Worm (Caenorhabditis elegans): Measurements from ENCODE around the gene fbxa-128.

The fbxa-128 gene

ce11 chrIII:11142908-11143307, 4.0 kb upstream of the fbxa-128 start:
- TF ChIP-seq egrh-3 (GFP tag; IDR thresholded peaks at IDR 0.05) (peak; percentile 75; the same call in 1 of the 2 replicates), zfh-2 (GFP tag; conservative IDR thresholded peaks at IDR 0.05) (peak; percentile 77), athp-1 (tag; optimal IDR thresholded peaks at IDR 0.05) (no peak)

ce11 chrIII:11141791-11142490, 3.0 kb upstream of the fbxa-128 start, which contains the start of the genes Y47D3A.1 and pola-1:
Gene Y47D3A.1 (minus strand): TSS chrIII:11141841.
Gene pola-1 (plus strand): TSS chrIII:11142448.
- peak; percentile 26 for TF ChIP-seq pha-4 (tag; optimal IDR thresholded peaks at IDR 0.05)
- TF ChIP-seq F49E8.2 (tag; optimal IDR thresholded peaks at IDR 0.05; ENCODE audit: insufficient read depth), result peak; percentile 49
- TF ChIP-seq hrde-1 (tag; optimal IDR thresholded peaks at IDR 0.05; ENCODE audit: borderline replicate concordance), result no peak
- peak; percentile 76 for TF ChIP-seq F23B12.7 (tag; optimal IDR thresholded peaks at IDR 0.05; ENCODE audit: insufficient read depth)
- peak; percentile 26 for TF ChIP-seq nhr-80 (tag; optimal IDR thresholded peaks at IDR 0.05)
- TF ChIP-seq nhr-120 (GFP tag; IDR thresholded peaks at IDR 0.05), result no peak
- TF ChIP-seq B0019.2 (GFP tag; conservative IDR thresholded peaks at IDR 0.05), result 0 out of 2 replicates have a peak, but pooled peaks have one; percentile 28
- TF ChIP-seq K12H6.12 (tag; optimal IDR thresholded peaks at IDR 0.05), result peak; percentile 43
- no peak for TF ChIP-seq ama-1 (optimal IDR thresholded peaks at IDR 0.05)
- no peak for TF ChIP-seq ama-1 (GFP tag; optimal IDR thresholded peaks at IDR 0.05)
- peak; percentile 63; the same call in 1 of the 2 replicates for TF ChIP-seq bed-2 (GFP tag; IDR thresholded peaks at IDR 0.05)
- 0 out of 2 replicates have a peak, but pooled peaks have one; percentile 40 for TF ChIP-seq madf-3 (GFP tag; IDR thresholded peaks at IDR 0.05)
- TF ChIP-seq ztf-18 (tag; optimal IDR thresholded peaks at IDR 0.05), result peak; percentile 38
- TF ChIP-seq him-1 (tag; optimal IDR thresholded peaks at IDR 0.05), result peak; percentile 46
- peak; percentile 95 for TF ChIP-seq efl-1 (GFP tag; optimal IDR thresholded peaks at IDR 0.05)
- TF ChIP-seq tbp1 (GFP tag; optimal IDR thresholded peaks at IDR 0.05), result peak; percentile 52
- TF ChIP-seq attf-5 (GFP tag; optimal IDR thresholded peaks at IDR 0.05), result peak; percentile 81
- TF ChIP-seq ztf-25 (GFP tag; IDR thresholded peaks at IDR 0.05), result 0 out of 2 replicates have a peak, but pooled peaks have one; percentile 7
- peak; percentile 94 for TF ChIP-seq mcd-1 (GFP tag; IDR thresholded peaks at IDR 0.05)
- peak; percentile 89 for TF ChIP-seq lin-54 (GFP tag; optimal IDR thresholded peaks at IDR 0.05)
- TF ChIP-seq Y53F4B.3 (GFP tag; IDR thresholded peaks at IDR 0.05), result 0 out of 2 replicates have a peak, but pooled peaks have one; percentile 19
- peak; percentile 57; the same call in 1 of the 2 replicates for TF ChIP-seq hmg-1.2 (GFP tag; IDR thresholded peaks at IDR 0.05)
- no peak for TF ChIP-seq xnd-1 (tag; optimal IDR thresholded peaks at IDR 0.05)
- TF ChIP-seq athp-1 (tag; optimal IDR thresholded peaks at IDR 0.05), result peak; percentile 10
- peak; percentile 76 for TF ChIP-seq ceh-91 (GFP tag; IDR thresholded peaks at IDR 0.05)
- no peak for TF ChIP-seq ztf-6 (GFP tag; IDR thresholded peaks at IDR 0.05)
- peak; percentile 56 for TF ChIP-seq egrh-3 (GFP tag; IDR thresholded peaks at IDR 0.05)
- TF ChIP-seq B0261.1 (tag; optimal IDR thresholded peaks at IDR 0.05), result no peak
- peak; percentile 84 for TF ChIP-seq ceh-27 (GFP tag; optimal IDR thresholded peaks at IDR 0.05)
- no peak for TF ChIP-seq snpc-4 (GFP tag; optimal IDR thresholded peaks at IDR 0.05)
- peak in 3 of 4 experiments; percentile 9 to 65 (median 55) for TF ChIP-seq snpc-4 (tag; optimal IDR thresholded peaks at IDR 0.05)
- 0 out of 2 replicates have a peak, but pooled peaks have one; percentile 34 for TF ChIP-seq Y53G8AR.9 (GFP tag; conservative IDR thresholded peaks at IDR 0.05)
- peak; percentile 8 for TF ChIP-seq tlf-1 (GFP tag; optimal IDR thresholded peaks at IDR 0.05)
- 0 out of 2 replicates have a peak, but pooled peaks have one; percentile 42 for TF ChIP-seq hsf-1 (GFP tag; IDR thresholded peaks at IDR 0.05)
- peak; percentile 1 for TF ChIP-seq die-1 (tag; optimal IDR thresholded peaks at IDR 0.05)
- TF ChIP-seq attf-3 (GFP tag; conservative IDR thresholded peaks at IDR 0.05), result 0 out of 2 replicates have a peak, but pooled peaks have one; percentile 14
- peak; percentile 66; the same call in 1 of the 2 replicates for TF ChIP-seq Y95B8A.8 (GFP tag; IDR thresholded peaks at IDR 0.05)
- TF ChIP-seq zim-3 (tag; optimal IDR thresholded peaks at IDR 0.05), result no peak
- peak; percentile 91 for TF ChIP-seq dpl-1 (GFP tag; optimal IDR thresholded peaks at IDR 0.05)
- peak; percentile 61; the same call in 1 of the 2 replicates for TF ChIP-seq lir-1 (GFP tag; conservative IDR thresholded peaks at IDR 0.05)
- no peak for TF ChIP-seq hlh-12 (tag; optimal IDR thresholded peaks at IDR 0.05)
- TF ChIP-seq atf-7 (tag; optimal IDR thresholded peaks at IDR 0.05), result no peak
- 0 out of 2 replicates have a peak, but pooled peaks have one; percentile 62 for TF ChIP-seq aptf-2 (GFP tag; conservative IDR thresholded peaks at IDR 0.05)
- TF ChIP-seq lsl-1 (GFP tag; optimal IDR thresholded peaks at IDR 0.05), result peak; percentile 65
